Worm (Caenorhabditis elegans) whole organism, young adult: ENCODE data around the gene fbxb-81.

ENCODE experiments used
- dpff-1 ChIP-seq: sonication (generic microtip); optimal IDR thresholded peaks from 2 replicates; lab custom pipeline; 2017; ENCODE audit warnings: mild to moderate bottlenecking, missing genetic modification characterization, missing compliant biosample characterization
- dpl-1 ChIP-seq: fragments of 150-350 bp; optimal IDR thresholded peaks from 2 replicates; lab custom pipeline; 2014; ENCODE audit warnings: missing biosample characterization, missing genetic modification reagents, missing genetic modification characterization
- egl-18 ChIP-seq: fragments of 200-800 bp; sonication (Bioruptor generic); IDR thresholded peaks from 2 replicates; pipeline ENCODE4 v1.3.6; 2022; ENCODE audit warnings: missing genetic modification reagents, missing genetic modification characterization, missing compliant biosample characterization
- nfyb-1 ChIP-seq: fragments of 200-800 bp; sonication (Bioruptor generic); IDR thresholded peaks from 2 replicates; pipeline ENCODE4 v1.3.6; 2022; ENCODE audit warnings: missing genetic modification reagents, missing genetic modification characterization, missing compliant biosample characterization
- pha-4 ChIP-seq: fragments of 150-350 bp; sonication (generic microtip); optimal IDR thresholded peaks from 2 replicates; lab custom pipeline; 2014; ENCODE audit warnings: missing biosample characterization, missing genetic modification reagents, missing genetic modification characterization
- sdz-38 ChIP-seq: sonication (generic microtip); optimal IDR thresholded peaks from 2 replicates; lab custom pipeline; 2016; ENCODE audit warnings: missing genotype, missing genetic modification characterization, missing compliant biosample characterization
- snpc-1.3 ChIP-seq: sonication (generic microtip); optimal IDR thresholded peaks from 2 replicates; lab custom pipeline; 2017; ENCODE audit warnings: missing genetic modification characterization, mild to moderate bottlenecking, missing compliant biosample characterization, antibody characterized with exemption, moderate library complexity, missing genotype, missing genetic modification reagents; ENCODE audit not compliant: insufficient read depth
- unc-130 ChIP-seq: sonication (generic microtip); optimal IDR thresholded peaks from 2 replicates; lab custom pipeline; 2016; ENCODE audit warnings: missing genetic modification reagents, missing genetic modification characterization, missing compliant biosample characterization
- ztf-3 ChIP-seq: fragments of 200-800 bp; sonication (Bioruptor generic); optimal IDR thresholded peaks from 2 replicates; lab custom pipeline; 2018; ENCODE audit warnings: mild to moderate bottlenecking, missing genetic modification characterization, missing compliant biosample characterization
- ztf-6 ChIP-seq: fragments of 200-800 bp; sonication (Bioruptor generic); IDR thresholded peaks from 2 replicates; pipeline ENCODE4 v1.3.6; 2022; ENCODE audit warnings: missing genetic modification reagents, missing genetic modification characterization, missing compliant biosample characterization

ce11 chrIII:173501-173900 is 32.5 kb upstream of the fbxb-81 start, which contains the start of gene F40G9.19:
- TF ChIP-seq sdz-38 (no peak), dpl-1 (no peak), egl-18 (GFP tag; lab: Robert Waterston, UW) (no peak), ztf-3 (GFP tag; lab: Kevin White, UChicago) (no peak), unc-130 (GFP tag; lab: Kevin White, UChicago) (no peak), nfyb-1 (GFP tag; lab: Robert Waterston, UW) (no peak), dpff-1 (tag; lab: Kevin White, UChicago) (no peak), snpc-1.3 (tag; lab: Kevin White, UChicago) (no peak), ztf-6 (no peak), pha-4 (tag; lab: Kevin White, UChicago) (no peak)
